Fruit fly (Drosophila melanogaster): ENCODE measurements around the gene CG45207.

CG45207 gene

dm6 chr3R:15788221-15788620 lies 13.1 kb upstream of the CG45207 start, which contains the start of gene Uros2:
Gene Uros2 (plus strand): TSS chr3R:15788521.
- TF ChIP-seq CG8478 (optimal IDR thresholded peaks at IDR 0.05) (no peak), pan (optimal IDR thresholded peaks at IDR 0.05) (no peak), Dll (optimal IDR thresholded peaks at IDR 0.05) (no peak), usp (GFP tag; optimal IDR thresholded peaks at IDR 0.05) (no peak)

- TF ChIP-seq EcR (GFP tag; optimal IDR thresholded peaks at IDR 0.05) (no peak), usp (GFP tag; optimal IDR thresholded peaks at IDR 0.05) (no peak), psq (optimal IDR thresholded peaks at IDR 0.05) (no peak), CG8478 (optimal IDR thresholded peaks at IDR 0.05) (no peak), pan (optimal IDR thresholded peaks at IDR 0.05) (no peak), Dll (optimal IDR thresholded peaks at IDR 0.05) (no peak)
These were observed 11.4 kb upstream of the CG45207 start, which contains the start of gene CG9590 for dm6 chr3R:15786538-15786937. Gene CG9590 (plus strand): TSS chr3R:15786703.

- TF ChIP-seq CG8478 (optimal IDR thresholded peaks at IDR 0.05) (no peak), usp (GFP tag; optimal IDR thresholded peaks at IDR 0.05) (no peak), EcR (GFP tag; optimal IDR thresholded peaks at IDR 0.05) (no peak), psq (optimal IDR thresholded peaks at IDR 0.05) (no peak), Dll (optimal IDR thresholded peaks at IDR 0.05) (no peak), pan (optimal IDR thresholded peaks at IDR 0.05) (no peak)
These were observed 9.2 kb upstream of the CG45207 start for dm6 chr3R:15784298-15784697.

dm6 chr3R:15779505-15779904 lies 4.4 kb upstream of the CG45207 start, which contains the start of gene CG5614:
Gene CG5614 (plus strand): TSS chr3R:15779805.
- TF ChIP-seq usp (GFP tag; optimal IDR thresholded peaks at IDR 0.05) (no peak), CG8478 (optimal IDR thresholded peaks at IDR 0.05) (no peak), EcR (GFP tag; optimal IDR thresholded peaks at IDR 0.05) (no peak), pan (optimal IDR thresholded peaks at IDR 0.05) (no peak), psq (optimal IDR thresholded peaks at IDR 0.05) (no peak), Dll (optimal IDR thresholded peaks at IDR 0.05) (no peak)

dm6 chr3R:15774128-15774527 lies 1.0 kb downstream of the CG45207 start, which contains the start of gene Ttc26:
Gene Ttc26 (plus strand): TSS chr3R:15774416.
- TF ChIP-seq psq (optimal IDR thresholded peaks at IDR 0.05) = no peak
- TF ChIP-seq Dll (optimal IDR thresholded peaks at IDR 0.05) = no peak
- no peak for TF ChIP-seq CG8478 (optimal IDR thresholded peaks at IDR 0.05)
- TF ChIP-seq pan (optimal IDR thresholded peaks at IDR 0.05) = no peak
- no peak for TF ChIP-seq usp (GFP tag; optimal IDR thresholded peaks at IDR 0.05)

- TF ChIP-seq pan (optimal IDR thresholded peaks at IDR 0.05) (no peak), usp (GFP tag; optimal IDR thresholded peaks at IDR 0.05) (no peak), Dll (optimal IDR thresholded peaks at IDR 0.05) (no peak), psq (optimal IDR thresholded peaks at IDR 0.05) (no peak), CG8478 (optimal IDR thresholded peaks at IDR 0.05) (no peak), EcR (GFP tag; optimal IDR thresholded peaks at IDR 0.05) (no peak)
These were observed 6.2 kb downstream of the CG45207 start for dm6 chr3R:15768900-15769299.

- TF ChIP-seq psq (optimal IDR thresholded peaks at IDR 0.05) (no peak), CG8478 (optimal IDR thresholded peaks at IDR 0.05) (no peak), pan (optimal IDR thresholded peaks at IDR 0.05) (no peak), EcR (GFP tag; optimal IDR thresholded peaks at IDR 0.05) (no peak), Dll (optimal IDR thresholded peaks at IDR 0.05) (no peak), usp (GFP tag; optimal IDR thresholded peaks at IDR 0.05) (no peak)
These were observed 7.8 kb downstream of the CG45207 start, which contains the start of gene CG5623 for dm6 chr3R:15767338-15767737. Gene CG5623 (minus strand): TSS chr3R:15767438.

- TF ChIP-seq CG8478 (optimal IDR thresholded peaks at IDR 0.05) = no peak
- TF ChIP-seq pan (optimal IDR thresholded peaks at IDR 0.05) = no peak
- no peak for TF ChIP-seq EcR (GFP tag; optimal IDR thresholded peaks at IDR 0.05)
- no peak for TF ChIP-seq Dll (optimal IDR thresholded peaks at IDR 0.05)
- TF ChIP-seq usp (GFP tag; optimal IDR thresholded peaks at IDR 0.05) = no peak
- no peak for TF ChIP-seq psq (optimal IDR thresholded peaks at IDR 0.05)
These were observed 12.3 kb downstream of the CG45207 start, which contains the start of gene CG12784 for dm6 chr3R:15762815-15763214. Gene CG12784 (plus strand): TSS chr3R:15763115.

- TF ChIP-seq EcR (GFP tag; optimal IDR thresholded peaks at IDR 0.05) = no peak
These were observed 30.8 kb downstream of the CG45207 start, which contains the start of gene CG4520 for dm6 chr3R:15744354-15744753. Gene CG4520 (plus strand): TSS chr3R:15744654.

- no peak for TF ChIP-seq Dll (optimal IDR thresholded peaks at IDR 0.05)
- TF ChIP-seq EcR (GFP tag; optimal IDR thresholded peaks at IDR 0.05) = no peak
These were observed 43.7 kb downstream of the CG45207 start, which contains the start of gene CG34274 for dm6 chr3R:15731446-15731845. Gene CG34274 (plus strand): TSS chr3R:15731746.

- TF ChIP-seq Dll (optimal IDR thresholded peaks at IDR 0.05) (no peak), psq (optimal IDR thresholded peaks at IDR 0.05) (no peak), EcR (GFP tag; optimal IDR thresholded peaks at IDR 0.05) (no peak), usp (GFP tag; optimal IDR thresholded peaks at IDR 0.05) (no peak), pan (optimal IDR thresholded peaks at IDR 0.05) (no peak), CG8478 (optimal IDR thresholded peaks at IDR 0.05) (no peak)
These were observed 44.5 kb downstream of the CG45207 start for dm6 chr3R:15730629-15731028.

Measured in whole organism.